Fruit fly (Drosophila melanogaster) Kc167 (cell line): ENCODE results near the gene Cyp12e1.

Experiments used
- h ChIP-seq: fragments of >200 bp; optimal IDR thresholded peaks from 3 replicates; lab custom pipeline; 2018; ENCODE audit warnings: missing external identifiers
- insv ChIP-seq: fragments of >200 bp; optimal IDR thresholded peaks from 3 replicates; lab custom pipeline; 2018; ENCODE audit warnings: missing external identifiers
- psq ChIP-seq: fragments of >200 bp; optimal IDR thresholded peaks from 2 replicates; lab custom pipeline; 2017; ENCODE audit warnings: missing external identifiers

dm6 chr3R:10411752-10412549, 22.6 kb upstream of the Cyp12e1 start:
- no peak for TF ChIP-seq psq
- TF ChIP-seq insv = no peak
- no peak for TF ChIP-seq h (lab: Kevin White, UChicago)
